Worm (Caenorhabditis elegans) whole organism, L1 larva: ENCODE measurements around the gene T28A11.3.

Experiments
- F16B12.6 ChIP-seq: fragments of 150-350 bp; optimal IDR thresholded peaks from 2 replicates; lab custom pipeline; 2014; ENCODE audit warnings: missing biosample characterization, missing genetic modification characterization
- Y116A8C.19 ChIP-seq: sonication (generic microtip); optimal IDR thresholded peaks from 2 replicates; lab custom pipeline; 2016; ENCODE audit warnings: missing compliant biosample characterization, missing genetic modification characterization, borderline replicate concordance
- aly-2 ChIP-seq: fragments of 150-350 bp; optimal IDR thresholded peaks from 2 replicates; lab custom pipeline; 2014; ENCODE audit warnings: missing biosample characterization, missing genetic modification characterization
- ama-1 ChIP-seq: fragments of 150-350 bp; optimal IDR thresholded peaks from 2 replicates; lab custom pipeline; 2014
- blmp-1 ChIP-seq: fragments of 150-350 bp; optimal IDR thresholded peaks from 2 replicates; lab custom pipeline; 2014; ENCODE audit warnings: missing biosample characterization, missing genetic modification characterization
- ceh-63 ChIP-seq: fragments of 200-800 bp; sonication (Bioruptor generic); optimal IDR thresholded peaks from 2 replicates; lab custom pipeline; 2018; ENCODE audit warnings: mild to moderate bottlenecking, missing genetic modification characterization, missing compliant biosample characterization
- ces-1 ChIP-seq: fragments of 150-350 bp; optimal IDR thresholded peaks from 2 replicates; lab custom pipeline; 2014; ENCODE audit warnings: missing biosample characterization, missing genetic modification reagents, missing genetic modification characterization
- egl-13 ChIP-seq: sonication (generic microtip); optimal IDR thresholded peaks from 2 replicates; lab custom pipeline; 2016; ENCODE audit warnings: missing genotype, missing genetic modification reagents, missing genetic modification characterization, missing compliant biosample characterization
- egl-27 ChIP-seq, 2 experiments: fragments of 150-350 bp in 1 of 2; sonication (generic microtip); optimal IDR thresholded peaks; 3 replicates each; lab custom pipeline; 2017 to 2018; ENCODE audit warnings: missing biosample characterization in 2 of 2, missing genetic modification characterization in 2 of 2, missing genetic modification reagents in 2 of 2
- elt-2 ChIP-seq: sonication (generic microtip); optimal IDR thresholded peaks from 2 replicates; lab custom pipeline; 2016; ENCODE audit warnings: missing genetic modification characterization, mild to moderate bottlenecking, inconsistent platforms, missing compliant biosample characterization, missing genetic modification reagents
- elt-3 ChIP-seq, 6 experiments: fragments of 150-350 bp in 1 of 6; sonication (generic microtip); optimal IDR thresholded peaks; 2 replicates each; lab custom pipeline; 2017 to 2018; ENCODE audit warnings: missing biosample characterization in 6 of 6, missing genetic modification characterization in 6 of 6, inconsistent platforms in 1 of 6
- ets-5 ChIP-seq: fragments of 200-800 bp; sonication (Bioruptor generic); IDR thresholded peaks from 2 replicates; pipeline ENCODE4 v1.3.6; 2022; ENCODE audit warnings: missing genetic modification characterization, missing compliant biosample characterization
- fkh-4 ChIP-seq: sonication (generic microtip); optimal IDR thresholded peaks from 2 replicates; lab custom pipeline; 2016; ENCODE audit warnings: missing compliant biosample characterization, missing genetic modification characterization, borderline replicate concordance
- hlh-17 ChIP-seq: fragments of 200-800 bp; sonication (Bioruptor generic); optimal IDR thresholded peaks from 2 replicates; lab custom pipeline; 2018; ENCODE audit warnings: missing genetic modification characterization, mild to moderate bottlenecking, missing compliant biosample characterization, moderate library complexity, borderline replicate concordance
- irx-1 ChIP-seq: sonication (generic microtip); optimal IDR thresholded peaks from 2 replicates; lab custom pipeline; 2016; ENCODE audit warnings: missing genetic modification characterization, missing compliant biosample characterization
- isw-1 ChIP-seq: fragments of 200-800 bp; sonication (Bioruptor generic); IDR thresholded peaks from 2 replicates; pipeline ENCODE4 v1.3.6; 2022; ENCODE audit warnings: missing genetic modification characterization, missing compliant biosample characterization
- lin-13 ChIP-seq: fragments of 150-350 bp; optimal IDR thresholded peaks from 2 replicates; lab custom pipeline; 2014; ENCODE audit warnings: missing biosample characterization, missing genetic modification reagents, missing genetic modification characterization
- lin-14 ChIP-seq: fragments of 200-800 bp; sonication (Bioruptor generic); optimal IDR thresholded peaks from 2 replicates; lab custom pipeline; 2018; ENCODE audit warnings: mild to moderate bottlenecking, missing genetic modification characterization, moderate library complexity, missing compliant biosample characterization
- lin-35 ChIP-seq, 2 experiments: fragments of 150-350 bp; optimal IDR thresholded peaks; 2 replicates each; lab custom pipeline; 2014; ENCODE audit warnings: missing biosample characterization in 2 of 2, missing genetic modification characterization in 2 of 2, missing genetic modification reagents in 2 of 2
- mdl-1 ChIP-seq, 2 experiments: fragments of 150-350 bp; optimal IDR thresholded peaks; 2 replicates each; lab custom pipeline; 2014 to 2017; ENCODE audit warnings: missing biosample characterization in 2 of 2, missing genetic modification characterization in 2 of 2, inconsistent platforms in 1 of 2
- mef-2 ChIP-seq: fragments of 150-350 bp; optimal IDR thresholded peaks from 2 replicates; lab custom pipeline; 2014; ENCODE audit warnings: missing biosample characterization, missing genetic modification characterization
- nhr-11 ChIP-seq: fragments of 150-350 bp; optimal IDR thresholded peaks from 2 replicates; lab custom pipeline; 2014; ENCODE audit warnings: missing biosample characterization, missing genetic modification characterization
- nhr-20 ChIP-seq: sonication (generic microtip); optimal IDR thresholded peaks from 2 replicates; lab custom pipeline; 2016; ENCODE audit warnings: mild to moderate bottlenecking, missing genetic modification characterization, missing compliant biosample characterization
- nhr-237 ChIP-seq: fragments of 150-350 bp; optimal IDR thresholded peaks from 2 replicates; lab custom pipeline; 2014; ENCODE audit warnings: missing biosample characterization, missing genetic modification characterization
- nhr-28 ChIP-seq: fragments of 150-350 bp; optimal IDR thresholded peaks from 2 replicates; lab custom pipeline; 2014; ENCODE audit warnings: missing biosample characterization, missing genetic modification characterization
- nhr-47 ChIP-seq: sonication (generic microtip); optimal IDR thresholded peaks from 2 replicates; lab custom pipeline; 2016; ENCODE audit warnings: mild to moderate bottlenecking, missing genetic modification characterization, moderate library complexity, missing compliant biosample characterization
- nhr-77 ChIP-seq: fragments of 150-350 bp; optimal IDR thresholded peaks from 2 replicates; lab custom pipeline; 2014; ENCODE audit warnings: missing biosample characterization, missing genetic modification characterization
- nhr-84 ChIP-seq: sonication (generic microtip); optimal IDR thresholded peaks from 2 replicates; lab custom pipeline; 2017; ENCODE audit warnings: missing biosample characterization, missing genetic modification characterization
- nhr-85 ChIP-seq: sonication (generic microtip); peaks from one replicate; lab custom pipeline; 2016; ENCODE audit warnings: missing genetic modification characterization, inconsistent platforms, missing compliant biosample characterization
- pag-3 ChIP-seq: sonication (generic microtip); optimal IDR thresholded peaks from 2 replicates; lab custom pipeline; 2017; ENCODE audit warnings: missing genetic modification characterization, mild to moderate bottlenecking, missing compliant biosample characterization, antibody characterized with exemption, borderline replicate concordance; ENCODE audit not compliant: insufficient read depth
- pax-3 ChIP-seq: fragments of 200-800 bp; sonication (Bioruptor generic); optimal IDR thresholded peaks from 2 replicates; lab custom pipeline; 2018; ENCODE audit warnings: mild to moderate bottlenecking, missing genetic modification characterization, moderate library complexity, missing compliant biosample characterization
- skn-1 ChIP-seq: fragments of 150-350 bp; optimal IDR thresholded peaks from 2 replicates; lab custom pipeline; 2014; ENCODE audit warnings: missing biosample characterization, missing genetic modification characterization
- snu-23 ChIP-seq: sonication (generic microtip); optimal IDR thresholded peaks from 2 replicates; lab custom pipeline; 2016; ENCODE audit warnings: missing genetic modification characterization, missing compliant biosample characterization
- sox-4 ChIP-seq: sonication (generic microtip); optimal IDR thresholded peaks from 2 replicates; lab custom pipeline; 2016; ENCODE audit warnings: missing genetic modification characterization, missing compliant biosample characterization
- swsn-7 ChIP-seq: sonication (generic microtip); optimal IDR thresholded peaks from 2 replicates; lab custom pipeline; 2016; ENCODE audit warnings: missing genetic modification characterization, missing compliant biosample characterization
- tlp-1 ChIP-seq: fragments of 150-350 bp; optimal IDR thresholded peaks from 2 replicates; lab custom pipeline; 2014; ENCODE audit warnings: missing biosample characterization, missing genetic modification characterization
- unc-130 ChIP-seq: fragments of 150-350 bp; optimal IDR thresholded peaks from 2 replicates; lab custom pipeline; 2017; ENCODE audit warnings: missing biosample characterization, missing genetic modification characterization, inconsistent platforms
- unc-86 ChIP-seq: sonication (generic microtip); optimal IDR thresholded peaks from 2 replicates; lab custom pipeline; 2016; ENCODE audit warnings: missing genetic modification characterization, missing compliant biosample characterization
- unc-98 ChIP-seq: fragments of 200-800 bp; sonication (Bioruptor generic); IDR thresholded peaks from 2 replicates; pipeline ENCODE4 v1.3.6; 2022; ENCODE audit warnings: missing genetic modification characterization, missing compliant biosample characterization
- zag-1 ChIP-seq: fragments of 150-350 bp; optimal IDR thresholded peaks from 2 replicates; lab custom pipeline; 2014; ENCODE audit warnings: missing biosample characterization, missing genetic modification characterization
- ztf-11 ChIP-seq, 2 experiments: sonication (generic microtip); optimal IDR thresholded peaks; 2 replicates each; lab custom pipeline; 2016 to 2017; ENCODE audit warnings: missing genetic modification characterization in 2 of 2, missing biosample characterization in 1 of 2, missing compliant biosample characterization in 1 of 2

Gene T28A11.3

DNA sequence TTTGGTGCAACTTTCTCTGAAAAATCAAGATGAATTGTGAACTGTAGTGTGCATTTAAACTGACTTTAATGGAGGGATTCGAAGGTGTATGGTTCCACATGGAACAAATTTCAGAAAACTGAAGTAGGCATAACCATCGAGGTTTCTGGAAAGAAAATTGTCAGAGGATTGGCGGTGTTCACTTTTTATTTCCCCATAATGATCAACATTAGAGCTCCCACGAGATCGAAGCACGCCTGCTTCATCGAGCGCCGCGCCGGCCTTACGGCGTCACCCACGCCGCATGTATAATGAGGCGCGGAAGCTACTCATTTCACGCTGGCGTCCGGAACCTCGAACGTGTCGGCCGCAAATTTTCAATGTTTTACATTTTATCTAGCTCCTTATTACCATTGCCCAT is 13.0 kb downstream of the T28A11.3 start:
- TF ChIP-seq unc-86 (tag; lab: Kevin White, UChicago) = no peak
- no peak for TF ChIP-seq fkh-4 (tag; lab: Kevin White, UChicago)
- no peak for TF ChIP-seq aly-2 (tag; lab: Kevin White, UChicago)
- no peak for TF ChIP-seq zag-1 (tag; lab: Kevin White, UChicago)
- no peak for TF ChIP-seq pag-3 (tag; lab: Kevin White, UChicago)
- no peak for TF ChIP-seq egl-27 (tag; optimal IDR thresholded peaks at IDR 0.05; lab: Kevin White, UChicago)
- no peak for TF ChIP-seq ets-5 (GFP tag; lab: Robert Waterston, UW)

ce11 chrV:3289267-3289666 is 14.1 kb downstream of the T28A11.3 start, which contains the start of gene F35F10.6:
TSS of gene F35F10.6 (minus strand) at chrV:3289367.
- TF ChIP-seq blmp-1 (tag; lab: Kevin White, UChicago) (no peak), egl-13 (no peak), mdl-1 (tag; optimal IDR thresholded peaks at IDR 0.05; lab: Kevin White, UChicago) (no peak), unc-98 (GFP tag; lab: Robert Waterston, UW) (no peak), ceh-63 (GFP tag; lab: Kevin White, UChicago) (no peak), nhr-237 (tag; lab: Kevin White, UChicago) (no peak), nhr-47 (no peak), snu-23 (GFP tag; lab: Kevin White, UChicago) (no peak), pax-3 (no peak), elt-2 (tag; lab: Kevin White, UChicago) (no peak), lin-14 (GFP tag; lab: Kevin White, UChicago) (no peak), lin-35 (GFP tag; optimal IDR thresholded peaks at IDR 0.05; lab: Kevin White, UChicago) (no peak), tlp-1 (tag; lab: Kevin White, UChicago) (no peak), isw-1 (GFP tag; lab: Robert Waterston, UW) (no peak)

- no peak for TF ChIP-seq lin-14 (GFP tag; lab: Kevin White, UChicago)
- no peak for TF ChIP-seq hlh-17 (GFP tag; lab: Kevin White, UChicago)
- no peak for TF ChIP-seq nhr-28 (tag; lab: Kevin White, UChicago)
- no peak for TF ChIP-seq mef-2
- TF ChIP-seq egl-13 = no peak
- TF ChIP-seq ztf-11 (tag; optimal IDR thresholded peaks at IDR 0.05; lab: Kevin White, UChicago) = no peak
- TF ChIP-seq ces-1 = no peak
- no peak for TF ChIP-seq nhr-85
- no peak for TF ChIP-seq irx-1 (tag; lab: Kevin White, UChicago)
- no peak for TF ChIP-seq unc-130 (tag; lab: Kevin White, UChicago)
- TF ChIP-seq sox-4 = no peak
- no peak for TF ChIP-seq swsn-7
- TF ChIP-seq lin-13 = no peak
- TF ChIP-seq, all 84 proteins: peak for 0
Measured at ce11 chrV:3295368-3295767, 20.2 kb downstream of the T28A11.3 start.

DNA sequence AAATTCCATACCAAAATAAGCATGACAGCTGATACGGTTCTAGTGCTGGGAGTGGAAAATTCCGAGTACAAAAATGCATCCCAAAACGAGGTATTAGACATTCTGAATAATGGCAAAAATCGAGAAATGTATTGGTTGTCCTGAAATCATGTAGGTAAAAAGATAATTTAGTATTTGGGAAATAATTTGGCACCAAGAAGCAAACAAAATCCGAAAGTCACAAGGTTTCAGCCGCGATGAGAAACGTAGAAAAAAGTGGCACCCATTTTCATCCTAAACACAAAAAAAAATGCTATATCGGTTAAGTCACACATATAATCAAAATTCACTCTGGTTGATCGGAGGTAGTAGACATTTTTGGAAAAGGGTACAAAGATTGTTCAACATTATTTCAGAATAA is 22.6 kb downstream of the T28A11.3 start, which contains the start of gene srx-122:
TSS of gene srx-122 (minus strand) at position 101 of the 400 bp plus-strand sequence.
- TF ChIP-seq ama-1 (lab: Kevin White, UChicago) = no peak
- no peak for TF ChIP-seq unc-130 (tag; lab: Kevin White, UChicago)
- no peak for TF ChIP-seq skn-1 (tag; lab: Kevin White, UChicago)
- no peak for TF ChIP-seq nhr-84 (tag; lab: Kevin White, UChicago)
- TF ChIP-seq nhr-77 (tag; lab: Kevin White, UChicago) = no peak
- TF ChIP-seq F16B12.6 (tag; lab: Kevin White, UChicago) = no peak
- no peak for TF ChIP-seq Y116A8C.19 (tag; lab: Kevin White, UChicago)
- TF ChIP-seq elt-3 (tag; optimal IDR thresholded peaks at IDR 0.05; lab: Kevin White, UChicago) = no peak
- TF ChIP-seq nhr-11 (tag; lab: Kevin White, UChicago) = no peak
- TF ChIP-seq nhr-20 (tag; lab: Kevin White, UChicago) = no peak
